Fruit fly (Drosophila melanogaster) whole organism, pupa: ENCODE measurements around the gene CG8132.

Source experiments
- CG12605 ChIP-seq: fragments of 200-800 bp; sonication (Bioruptor generic); IDR thresholded peaks from 2 replicates; pipeline ENCODE4 v1.3.6; 2022; ENCODE audit warnings: missing biosample characterization, missing genetic modification characterization
- CG14655 ChIP-seq: fragments of 200-800 bp; sonication (Bioruptor generic); optimal IDR thresholded peaks from 3 replicates; lab custom pipeline; 2017; ENCODE audit warnings: mild to moderate bottlenecking, missing biosample characterization, missing genetic modification reagents, missing genetic modification characterization
- CG15710 ChIP-seq: fragments of 200-800 bp; sonication (Bioruptor generic); optimal IDR thresholded peaks from 2 replicates; lab custom pipeline; 2018; ENCODE audit warnings: missing biosample characterization, mild to moderate bottlenecking, missing genetic modification characterization, moderate library complexity
- Pif1B ChIP-seq: fragments of 200-800 bp; sonication (Bioruptor generic); optimal IDR thresholded peaks from 3 replicates; lab custom pipeline; 2016; ENCODE audit warnings: missing biosample characterization, missing genetic modification characterization

- TF ChIP-seq Pif1B (GFP tag; lab: Kevin White, UChicago): no peak
- no peak for TF ChIP-seq CG15710 (tag; lab: Kevin White, UChicago)
- TF ChIP-seq CG12605: no peak
- no peak for TF ChIP-seq CG14655
Measured at dm6 chr3R:9390201-9390600, 11.1 kb upstream of the CG8132 start.
